Fruit fly (Drosophila melanogaster): ENCODE data around the gene RpS19b.

The RpS19b gene

DNA sequence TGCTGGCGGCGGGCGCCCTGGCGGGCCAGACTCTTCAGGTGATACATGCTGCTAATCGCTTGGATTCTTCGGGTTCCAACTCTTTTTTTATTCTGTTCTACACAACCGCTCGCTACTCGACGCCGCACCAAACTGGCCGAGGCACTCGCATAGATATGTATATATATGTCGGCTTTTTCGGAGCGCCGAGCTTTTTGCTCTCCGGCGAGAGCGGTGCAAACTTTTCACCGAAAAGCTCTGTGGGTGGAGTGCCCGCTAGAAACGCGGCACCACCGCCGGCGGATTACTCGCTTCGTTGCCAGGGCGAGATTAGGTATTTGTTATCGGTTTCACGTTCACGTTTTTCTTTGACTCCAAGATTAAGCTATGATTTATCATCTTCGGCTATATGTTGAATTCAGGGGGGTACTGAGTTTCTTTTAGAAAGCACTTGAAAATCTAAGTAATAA lies 9.7 kb upstream of the RpS19b start, which contains the start of gene Gdh (continued):
- TF ChIP-seq cwo (GFP tag; optimal IDR thresholded peaks at IDR 0.05), result peak; percentile 94
- TF ChIP-seq MBD-R2 (GFP tag; IDR thresholded peaks at IDR 0.05), result peak; percentile 14; the same call in 1 of the 2 replicates
- TF ChIP-seq crc (GFP tag; optimal IDR thresholded peaks at IDR 0.05), result no peak
- TF ChIP-seq E2f2 (GFP tag; IDR thresholded peaks at IDR 0.05), result peak; percentile 47; the same call in 1 of the 2 replicates
- TF ChIP-seq Nf-YC (tag; optimal IDR thresholded peaks at IDR 0.05), result peak; percentile 35
- TF ChIP-seq chinmo (GFP tag; IDR thresholded peaks at IDR 0.05; ENCODE audit: partially characterized antibody), result peak; percentile 91; the same call in 3 of the 4 replicates
- TF ChIP-seq C15 (GFP tag; IDR thresholded peaks at IDR 0.05), result 0 out of 3 replicates have a peak, but pooled peaks have one; percentile 40
- peak; percentile 21 for TF ChIP-seq CG7839 (tag; optimal IDR thresholded peaks at IDR 0.05)
- peak; percentile 31 for TF ChIP-seq CG2678 (tag; optimal IDR thresholded peaks at IDR 0.05)
- peak; percentile 55 for TF ChIP-seq CG32532 (GFP tag; IDR thresholded peaks at IDR 0.05)
- TF ChIP-seq Deaf1 (tag; optimal IDR thresholded peaks at IDR 0.05), result peak; percentile 88
- TF ChIP-seq slbo (GFP tag; IDR thresholded peaks at IDR 0.05), result 0 out of 2 replicates have a peak, but pooled peaks have one; percentile 43
- peak; percentile 41 for TF ChIP-seq CrebB (tag; optimal IDR thresholded peaks at IDR 0.05)
- peak; percentile 55 for TF ChIP-seq Atf6 (GFP tag; IDR thresholded peaks at IDR 0.05)
- peak; percentile 38 for TF ChIP-seq pfk (GFP tag; optimal IDR thresholded peaks at IDR 0.05)
- no peak for TF ChIP-seq CG8290 (GFP tag; optimal IDR thresholded peaks at IDR 0.05)
- peak in 1 of 2 experiments; percentile 58 for TF ChIP-seq CG8290 (tag; optimal IDR thresholded peaks at IDR 0.05)
- TF ChIP-seq CG17568 (GFP tag; optimal IDR thresholded peaks at IDR 0.05), result peak; percentile 35
- TF ChIP-seq lab (GFP tag; optimal IDR thresholded peaks at IDR 0.05), result peak; percentile 72
- 0 out of 2 replicates have a peak, but pooled peaks have one; percentile 22 for TF ChIP-seq GATAe (GFP tag; conservative IDR thresholded peaks at IDR 0.05)
- peak; percentile 89 for TF ChIP-seq CG34376 (GFP tag; optimal IDR thresholded peaks at IDR 0.05)
- TF ChIP-seq Trl (optimal IDR thresholded peaks at IDR 0.05), result peak; percentile 53 to 69
- TF ChIP-seq Trl (GFP tag; optimal IDR thresholded peaks at IDR 0.05), result peak; percentile 24

DNA sequence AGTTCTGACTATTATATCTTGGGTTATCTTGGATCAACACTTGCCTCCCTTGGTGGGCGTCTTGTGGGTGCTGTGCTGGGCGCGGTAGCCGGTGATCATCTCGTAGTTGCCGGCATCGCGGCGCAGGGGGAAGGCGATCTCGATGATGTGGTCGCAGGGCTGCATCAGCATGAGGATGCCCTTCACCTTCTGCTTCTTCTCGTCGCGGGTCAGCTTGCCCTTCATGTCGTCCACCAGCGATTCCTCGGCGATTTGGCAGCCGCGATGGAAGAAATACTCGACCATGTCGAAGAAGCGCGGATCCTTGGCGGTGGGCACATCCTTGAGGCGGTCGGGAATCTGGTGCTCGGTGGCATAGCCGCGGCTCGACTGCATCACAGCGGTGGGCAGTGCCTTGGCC lies 9.2 kb upstream of the RpS19b start:
- TF ChIP-seq CHES-1-like (GFP tag; optimal IDR thresholded peaks at IDR 0.05) (peak; percentile 10), gsb (GFP tag; IDR thresholded peaks at IDR 0.05) (no peak), fd64A (GFP tag; optimal IDR thresholded peaks at IDR 0.05) (no peak), prd (optimal IDR thresholded peaks at IDR 0.05) (no peak), prd (GFP tag; IDR thresholded peaks at IDR 0.05) (0 out of 3 replicates have a peak, but pooled peaks have one; percentile 13), Camta (GFP tag; optimal IDR thresholded peaks at IDR 0.05) (peak; percentile 26), Bgb (GFP tag; IDR thresholded peaks at IDR 0.05; ENCODE audit: partially characterized antibody) (no peak), pb (GFP tag; optimal IDR thresholded peaks at IDR 0.05) (peak; percentile 61), CG8478 (optimal IDR thresholded peaks at IDR 0.05) (peak; percentile 13), Dek (tag; optimal IDR thresholded peaks at IDR 0.05) (no peak), org-1 (GFP tag; optimal IDR thresholded peaks at IDR 0.05) (no peak), TFAM (GFP tag; optimal IDR thresholded peaks at IDR 0.05) (no peak), B-H1 (GFP tag; IDR thresholded peaks at IDR 0.05) (no peak), Antp (GFP tag; optimal IDR thresholded peaks at IDR 0.05) (peak; percentile 27), gsb-n (tag; optimal IDR thresholded peaks at IDR 0.05) (no peak), CG3995 (GFP tag; optimal IDR thresholded peaks at IDR 0.05) (no peak), seq (GFP tag; IDR thresholded peaks at IDR 0.05) (no peak), ro (GFP tag; IDR thresholded peaks at IDR 0.05) (no peak), CG12236 (GFP tag; optimal IDR thresholded peaks at IDR 0.05) (no peak), inv (GFP tag; IDR thresholded peaks at IDR 0.05; ENCODE audit: partially characterized antibody) (no peak), CG31388 (GFP tag; optimal IDR thresholded peaks at IDR 0.05) (no peak), CG1602 (GFP tag; optimal IDR thresholded peaks at IDR 0.05) (no peak), NC2α (GFP tag; optimal IDR thresholded peaks at IDR 0.05) (no peak), CG11093 (GFP tag; IDR thresholded peaks at IDR 0.05) (0 out of 3 replicates have a peak, but pooled peaks have one; percentile 23), CG1832 (GFP tag; optimal IDR thresholded peaks at IDR 0.05) (no peak), zf30C (GFP tag; optimal IDR thresholded peaks at IDR 0.05) (no peak)
